Fruit fly (Drosophila melanogaster): ENCODE data around the gene CG4704.

- no peak for TF ChIP-seq usp (GFP tag; optimal IDR thresholded peaks at IDR 0.05)
- no peak for TF ChIP-seq Jra (GFP tag; optimal IDR thresholded peaks at IDR 0.05)
Measured at dm6 chr3R:22886832-22887231, 40.7 kb upstream of the CG4704 start.

Measured in whole organism, wandering third instar larva.